Worm (Caenorhabditis elegans): ENCODE data around the gene spl-2.

- no peak for TF ChIP-seq nhr-76 (tag; optimal IDR thresholded peaks at IDR 0.05)
- TF ChIP-seq C04F5.9 (tag; optimal IDR thresholded peaks at IDR 0.05) = no peak
- TF ChIP-seq Y116A8C.19 (tag; optimal IDR thresholded peaks at IDR 0.05; ENCODE audit: borderline replicate concordance) = no peak
- no peak for TF ChIP-seq sox-4 (tag; optimal IDR thresholded peaks at IDR 0.05)
- TF ChIP-seq ama-1 (optimal IDR thresholded peaks at IDR 0.05) = peak; percentile 13
- TF ChIP-seq mep-1 (tag; optimal IDR thresholded peaks at IDR 0.05) = no peak
- no peak for TF ChIP-seq snpc-4 (tag; optimal IDR thresholded peaks at IDR 0.05)
- no peak for TF ChIP-seq nhr-237 (tag; optimal IDR thresholded peaks at IDR 0.05)
- TF ChIP-seq skn-1 (tag; optimal IDR thresholded peaks at IDR 0.05) = no peak
- no peak for TF ChIP-seq mdl-1 (tag; optimal IDR thresholded peaks at IDR 0.05)
- peak in 1 of 2 experiments; percentile 26 for TF ChIP-seq lin-35 (GFP tag; optimal IDR thresholded peaks at IDR 0.05)
- no peak for TF ChIP-seq nhr-28 (tag; optimal IDR thresholded peaks at IDR 0.05)
- TF ChIP-seq hpl-2 (GFP tag; optimal IDR thresholded peaks at IDR 0.05) = no peak
These were observed 13.7 kb upstream of the spl-2 start, which contains the start of gene col-144 for ce11 chrV:9160224-9160886.

Data from whole organism, L1 larva.